Worm (Caenorhabditis elegans) whole organism, mixed stage, embryonic: ENCODE results near the gene deg-3.

Experiments
- M03D4.4 ChIP-seq: sonication (generic microtip); optimal IDR thresholded peaks from 2 replicates; lab custom pipeline; 2017; ENCODE audit warnings: mild to moderate bottlenecking, missing genetic modification characterization, missing compliant biosample characterization
- bed-3 ChIP-seq: fragments of 200-800 bp; sonication (Bioruptor generic); optimal IDR thresholded peaks from 3 replicates; lab custom pipeline; 2018; ENCODE audit warnings: mild to moderate bottlenecking, missing genetic modification characterization, moderate library complexity, missing compliant biosample characterization
- blmp-1 ChIP-seq: fragments of 150-350 bp; optimal IDR thresholded peaks from 2 replicates; lab custom pipeline; 2014; ENCODE audit warnings: missing biosample characterization, missing genetic modification characterization
- ceh-43 ChIP-seq: fragments of 200-800 bp; sonication (Bioruptor generic); optimal IDR thresholded peaks from 2 replicates; lab custom pipeline; 2018; ENCODE audit warnings: mild to moderate bottlenecking, missing genetic modification characterization, moderate library complexity, missing compliant biosample characterization
- ceh-83 ChIP-seq: fragments of 200-800 bp; sonication (Bioruptor generic); optimal IDR thresholded peaks from 2 replicates; lab custom pipeline; 2018; ENCODE audit warnings: mild to moderate bottlenecking, missing genetic modification characterization, missing compliant biosample characterization
- ces-1 ChIP-seq: fragments of 150-350 bp; optimal IDR thresholded peaks from 2 replicates; lab custom pipeline; 2014; ENCODE audit warnings: missing biosample characterization, missing genetic modification reagents, missing genetic modification characterization
- cnd-1 ChIP-seq: fragments of 200-800 bp; sonication (Bioruptor generic); optimal IDR thresholded peaks from 2 replicates; lab custom pipeline; 2018; ENCODE audit warnings: mild to moderate bottlenecking, missing genetic modification characterization, missing compliant biosample characterization
- drap-1 ChIP-seq: fragments of 200-800 bp; sonication (Bioruptor generic); optimal IDR thresholded peaks from 3 replicates; lab custom pipeline; 2018; ENCODE audit warnings: mild to moderate bottlenecking, missing genetic modification characterization, missing compliant biosample characterization
- elt-1 ChIP-seq: sonication (generic microtip); optimal IDR thresholded peaks from 2 replicates; lab custom pipeline; 2017; ENCODE audit warnings: missing genetic modification characterization, mild to moderate bottlenecking, missing compliant biosample characterization, antibody characterized with exemption, moderate library complexity, borderline replicate concordance; ENCODE audit not compliant: insufficient read depth
- elt-3 ChIP-seq: fragments of 150-350 bp; optimal IDR thresholded peaks from 2 replicates; lab custom pipeline; 2014; ENCODE audit warnings: missing biosample characterization, missing genetic modification characterization
- flh-1 ChIP-seq: fragments of 200-800 bp; sonication (Bioruptor generic); optimal IDR thresholded peaks from 2 replicates; lab custom pipeline; 2018; ENCODE audit warnings: mild to moderate bottlenecking, missing genetic modification characterization, moderate library complexity, missing compliant biosample characterization
- ham-2 ChIP-seq: fragments of 200-800 bp; sonication (Bioruptor generic); optimal IDR thresholded peaks from 2 replicates; lab custom pipeline; 2018; ENCODE audit warnings: mild to moderate bottlenecking, missing genetic modification characterization, missing compliant biosample characterization
- hlh-1 ChIP-seq: fragments of 150-350 bp; optimal IDR thresholded peaks from 2 replicates; lab custom pipeline; 2014; ENCODE audit warnings: missing biosample characterization, missing genetic modification reagents, missing genetic modification characterization
- lin-13 ChIP-seq: fragments of 150-350 bp; optimal IDR thresholded peaks from 2 replicates; lab custom pipeline; 2014; ENCODE audit warnings: missing biosample characterization, missing genetic modification characterization
- lin-32 ChIP-seq: fragments of 200-800 bp; sonication (Bioruptor generic); optimal IDR thresholded peaks from 2 replicates; lab custom pipeline; 2018; ENCODE audit warnings: mild to moderate bottlenecking, missing genetic modification characterization, missing compliant biosample characterization
- lsy-2 ChIP-seq: fragments of 150-350 bp; optimal IDR thresholded peaks from 2 replicates; lab custom pipeline; 2014; ENCODE audit warnings: missing biosample characterization, missing genetic modification characterization
- mab-5 ChIP-seq: fragments of 150-350 bp; optimal IDR thresholded peaks from 2 replicates; lab custom pipeline; 2014; ENCODE audit warnings: missing biosample characterization, missing genetic modification characterization
- mep-1 ChIP-seq: fragments of 150-350 bp; optimal IDR thresholded peaks from 2 replicates; lab custom pipeline; 2017; ENCODE audit warnings: missing biosample characterization, missing genetic modification reagents, missing genetic modification characterization, inconsistent platforms
- mls-2 ChIP-seq: sonication (generic microtip); optimal IDR thresholded peaks from 2 replicates; lab custom pipeline; 2016; ENCODE audit warnings: mild to moderate bottlenecking, missing genetic modification characterization, moderate library complexity, missing compliant biosample characterization
- nhr-2 ChIP-seq: fragments of 150-350 bp; optimal IDR thresholded peaks from 2 replicates; lab custom pipeline; 2014; ENCODE audit warnings: missing biosample characterization, missing genetic modification characterization
- nhr-28 ChIP-seq: fragments of 150-350 bp; optimal IDR thresholded peaks from 2 replicates; lab custom pipeline; 2014; ENCODE audit warnings: missing biosample characterization, missing genetic modification characterization
- sem-2 ChIP-seq: fragments of 200-800 bp; sonication (Bioruptor generic); optimal IDR thresholded peaks from 2 replicates; lab custom pipeline; 2018; ENCODE audit warnings: mild to moderate bottlenecking, missing genetic modification characterization, missing compliant biosample characterization
- snpc-4 ChIP-seq: fragments of 150-350 bp; optimal IDR thresholded peaks from 2 replicates; lab custom pipeline; 2014; ENCODE audit warnings: missing biosample characterization, missing genetic modification characterization
- sptf-1 ChIP-seq: sonication (generic microtip); optimal IDR thresholded peaks from 2 replicates; lab custom pipeline; 2017; ENCODE audit warnings: mild to moderate bottlenecking, missing genetic modification characterization, moderate library complexity, missing compliant biosample characterization
- tbx-8 ChIP-seq: fragments of 200-800 bp; sonication (Bioruptor generic); optimal IDR thresholded peaks from 2 replicates; lab custom pipeline; 2018; ENCODE audit warnings: mild to moderate bottlenecking, missing genetic modification characterization, moderate library complexity, missing compliant biosample characterization
- unc-120 ChIP-seq: sonication (generic microtip); optimal IDR thresholded peaks from 2 replicates; lab custom pipeline; 2017; ENCODE audit warnings: missing genetic modification characterization, missing compliant biosample characterization; ENCODE audit not compliant: poor library complexity, severe bottlenecking
- unc-39 ChIP-seq: fragments of 150-350 bp; optimal IDR thresholded peaks from 2 replicates; lab custom pipeline; 2014; ENCODE audit warnings: missing biosample characterization, missing genetic modification characterization
- unc-62 ChIP-seq: fragments of 150-350 bp; optimal IDR thresholded peaks from 2 replicates; lab custom pipeline; 2014; ENCODE audit warnings: missing biosample characterization, missing genetic modification reagents, missing genetic modification characterization
- zip-8 ChIP-seq: fragments of 150-350 bp; optimal IDR thresholded peaks from 2 replicates; lab custom pipeline; 2014; ENCODE audit warnings: missing biosample characterization, missing genetic modification characterization
- ztf-11 ChIP-seq: fragments of 150-350 bp; optimal IDR thresholded peaks from 2 replicates; lab custom pipeline; 2014; ENCODE audit warnings: missing biosample characterization, missing genetic modification characterization

The deg-3 gene

DNA sequence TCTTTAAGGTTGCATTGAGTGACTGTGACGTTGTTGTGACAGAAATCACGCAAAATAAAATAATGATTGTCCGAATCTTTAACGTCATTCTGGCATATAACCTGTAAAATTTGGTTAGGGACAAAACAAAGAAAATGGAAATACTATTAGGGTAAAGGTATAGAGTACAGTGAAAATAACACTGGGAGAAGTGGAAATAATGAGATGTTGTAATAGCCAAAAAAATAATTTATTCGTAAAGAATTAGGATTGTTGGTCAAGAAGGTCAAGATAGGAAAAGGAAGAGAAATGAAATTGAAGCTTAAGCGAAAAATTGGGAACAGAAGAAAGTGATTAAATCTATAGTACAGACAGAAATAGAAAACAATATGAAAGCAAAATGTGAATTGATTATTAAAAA, at the start of gene deg-3:
Gene deg-3, minus strand, starts transcription at position 101 of the 400 bp plus-strand sequence.
- TF ChIP-seq unc-120 (tag; lab: Kevin White, UChicago) (no peak), elt-3 (tag; lab: Kevin White, UChicago) (no peak), lin-32 (GFP tag; lab: Kevin White, UChicago) (no peak), mab-5 (no peak), ces-1 (GFP tag; lab: Kevin White, UChicago) (no peak), unc-39 (tag; lab: Kevin White, UChicago) (no peak), lsy-2 (no peak)

ce11 chrV:11462963-11463453, 48.0 kb upstream of the deg-3 start, which contains the start of gene zipt-16:
TSS of gene zipt-16 (plus strand) at chrV:11463013.
- no peak for TF ChIP-seq nhr-28 (tag; lab: Kevin White, UChicago)
- TF ChIP-seq lin-32 (GFP tag; lab: Kevin White, UChicago) = no peak
- no peak for TF ChIP-seq snpc-4 (tag; lab: Kevin White, UChicago)
- TF ChIP-seq hlh-1 (tag; lab: Kevin White, UChicago) = no peak
- TF ChIP-seq mls-2 = no peak
- no peak for TF ChIP-seq blmp-1 (tag; lab: Kevin White, UChicago)

DNA sequence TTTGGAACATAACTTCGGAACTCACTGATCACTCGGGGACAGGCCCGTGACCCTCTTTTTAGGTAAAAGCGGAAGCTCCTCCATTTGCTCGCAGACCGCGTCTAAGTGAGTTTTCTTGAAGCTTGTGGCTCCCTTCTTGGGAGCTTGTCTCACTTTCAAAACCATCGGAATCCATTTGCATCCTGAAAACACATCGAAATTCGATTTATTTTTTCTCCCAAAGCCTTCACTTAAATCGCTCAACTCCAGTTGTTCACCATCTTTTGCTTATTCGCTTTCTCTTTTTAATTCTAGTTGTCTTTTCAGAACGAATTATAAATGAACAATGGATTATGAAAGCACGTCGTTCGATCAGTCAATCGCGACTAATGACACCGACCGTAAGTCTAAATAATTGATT, 44.3 kb upstream of the deg-3 start, which contains the start of gene T11F9.1:
Gene T11F9.1, plus strand, starts transcription at position 301 of the 400 bp plus-strand sequence.
- TF ChIP-seq zip-8 (tag; lab: Kevin White, UChicago) (no peak), lsy-2 (no peak)

DNA sequence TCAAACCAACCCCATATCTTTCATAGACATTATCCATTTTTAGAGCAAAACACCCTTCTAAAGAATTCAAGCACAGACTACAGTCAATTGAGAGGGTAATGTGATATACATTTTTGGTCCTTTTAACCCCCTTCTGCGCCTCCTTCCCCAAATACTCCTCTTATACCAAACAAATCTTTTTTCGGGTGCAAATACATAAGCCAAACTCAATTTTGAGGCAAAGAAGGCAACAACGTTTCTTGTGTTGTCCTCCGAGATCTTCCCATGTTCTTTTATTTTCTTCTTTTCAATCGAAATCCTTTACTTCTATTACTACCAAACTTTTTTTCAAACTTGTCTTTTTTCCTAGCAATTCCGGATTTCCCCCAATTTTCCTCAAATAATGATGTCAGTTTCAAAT, 40.0 kb upstream of the deg-3 start:
- TF ChIP-seq lin-13 (tag; lab: Kevin White, UChicago) (no peak), ces-1 (GFP tag; lab: Kevin White, UChicago) (peak; percentile 54)

ce11 chrV:11450257-11450656, 35.3 kb upstream of the deg-3 start, which contains the start of gene col-156:
TSS of gene col-156 (minus strand) at chrV:11450357.
- TF ChIP-seq ceh-83 (GFP tag; lab: Kevin White, UChicago) = no peak
- no peak for TF ChIP-seq mls-2
- no peak for TF ChIP-seq elt-1 (tag; lab: Kevin White, UChicago)
- no peak for TF ChIP-seq ceh-43 (GFP tag; lab: Kevin White, UChicago)

DNA sequence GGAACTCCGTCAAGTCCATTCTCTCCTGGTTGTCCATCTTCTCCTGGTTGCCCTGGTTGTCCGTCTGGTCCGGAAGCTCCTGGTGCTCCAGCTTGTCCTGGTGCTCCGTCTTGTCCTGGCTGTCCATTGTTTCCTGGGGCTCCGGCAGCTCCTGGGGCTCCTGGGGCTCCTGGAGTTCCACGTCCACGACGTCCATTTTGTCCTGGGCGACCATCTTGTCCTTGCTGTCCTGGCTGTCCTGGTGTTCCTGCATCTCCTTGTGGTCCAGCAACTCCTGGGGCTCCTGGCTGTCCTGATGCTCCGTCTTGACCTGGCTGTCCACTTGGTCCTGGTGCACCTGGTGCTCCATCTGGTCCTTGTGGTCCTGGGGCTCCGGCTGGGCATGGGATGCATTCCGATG, 34.4 kb upstream of the deg-3 start:
- TF ChIP-seq nhr-2 (tag; lab: Kevin White, UChicago) = no peak
- no peak for TF ChIP-seq ceh-43 (GFP tag; lab: Kevin White, UChicago)
- no peak for TF ChIP-seq lin-13 (tag; lab: Kevin White, UChicago)
- no peak for TF ChIP-seq snpc-4 (tag; lab: Kevin White, UChicago)
- no peak for TF ChIP-seq bed-3 (GFP tag; lab: Kevin White, UChicago)
- TF ChIP-seq ztf-11 (tag; lab: Kevin White, UChicago) = no peak
- no peak for TF ChIP-seq ham-2
- TF ChIP-seq ceh-83 (GFP tag; lab: Kevin White, UChicago) = no peak
- TF ChIP-seq lin-32 (GFP tag; lab: Kevin White, UChicago) = no peak
- TF ChIP-seq sptf-1 (tag; lab: Kevin White, UChicago) = no peak
- no peak for TF ChIP-seq mls-2
- TF ChIP-seq, all 35 proteins: peak for 0

ce11 chrV:11446297-11446696, 31.3 kb upstream of the deg-3 start, which contains the start of gene mig-17:
TSS of gene mig-17 (plus strand) at chrV:11446685.
- TF ChIP-seq hlh-1 (tag; lab: Kevin White, UChicago) = peak; percentile 91
- peak; percentile 12 for TF ChIP-seq unc-62 (GFP tag; lab: Kevin White, UChicago)
- no peak for TF ChIP-seq lin-13 (tag; lab: Kevin White, UChicago)
- TF ChIP-seq ces-1 (GFP tag; lab: Kevin White, UChicago) = peak; percentile 94

- TF ChIP-seq elt-3 (tag; lab: Kevin White, UChicago) = no peak
- no peak for TF ChIP-seq sptf-1 (tag; lab: Kevin White, UChicago)
- TF ChIP-seq flh-1 (GFP tag; lab: Kevin White, UChicago) = no peak
- TF ChIP-seq nhr-2 (tag; lab: Kevin White, UChicago) = no peak
- TF ChIP-seq ces-1 (GFP tag; lab: Kevin White, UChicago) = peak; percentile 44
- no peak for TF ChIP-seq cnd-1 (tag; lab: Kevin White, UChicago)
- TF ChIP-seq zip-8 (tag; lab: Kevin White, UChicago) = no peak
- TF ChIP-seq drap-1 (GFP tag; lab: Kevin White, UChicago) = peak; percentile 12
- TF ChIP-seq unc-62 (GFP tag; lab: Kevin White, UChicago) = no peak
- TF ChIP-seq ztf-11 (tag; lab: Kevin White, UChicago) = no peak
- no peak for TF ChIP-seq tbx-8
- TF ChIP-seq M03D4.4 (tag; lab: Kevin White, UChicago) = peak; percentile 4
- TF ChIP-seq sem-2 (GFP tag; lab: Kevin White, UChicago) = no peak
- TF ChIP-seq hlh-1 (tag; lab: Kevin White, UChicago) = no peak
- no peak for TF ChIP-seq ceh-43 (GFP tag; lab: Kevin White, UChicago)
- TF ChIP-seq lin-32 (GFP tag; lab: Kevin White, UChicago) = no peak
- no peak for TF ChIP-seq blmp-1 (tag; lab: Kevin White, UChicago)
- TF ChIP-seq elt-1 (tag; lab: Kevin White, UChicago) = no peak
- no peak for TF ChIP-seq unc-120 (tag; lab: Kevin White, UChicago)
- peak; percentile 4 for TF ChIP-seq mls-2
- no peak for TF ChIP-seq mep-1 (tag; lab: Kevin White, UChicago)
Measured at ce11 chrV:11445375-11445774, 30.4 kb upstream of the deg-3 start.
